Fruit fly (Drosophila melanogaster) whole organism: ENCODE results near the gene CG16820.

Experiments
- EcR ChIP-seq, 2 experiments: fragments of >200 bp; optimal IDR thresholded peaks; 2 replicates each; lab custom pipeline; 2017; ENCODE audit warnings: missing biosample characterization in 2 of 2, missing genetic modification characterization in 2 of 2, missing genetic modification reagents in 2 of 2
- psq ChIP-seq: fragments of >200 bp; optimal IDR thresholded peaks from 2 replicates; lab custom pipeline; 2017
- usp ChIP-seq: fragments of >200 bp; optimal IDR thresholded peaks from 2 replicates; lab custom pipeline; 2017; ENCODE audit warnings: missing biosample characterization, missing genetic modification characterization, mixed read lengths

DNA sequence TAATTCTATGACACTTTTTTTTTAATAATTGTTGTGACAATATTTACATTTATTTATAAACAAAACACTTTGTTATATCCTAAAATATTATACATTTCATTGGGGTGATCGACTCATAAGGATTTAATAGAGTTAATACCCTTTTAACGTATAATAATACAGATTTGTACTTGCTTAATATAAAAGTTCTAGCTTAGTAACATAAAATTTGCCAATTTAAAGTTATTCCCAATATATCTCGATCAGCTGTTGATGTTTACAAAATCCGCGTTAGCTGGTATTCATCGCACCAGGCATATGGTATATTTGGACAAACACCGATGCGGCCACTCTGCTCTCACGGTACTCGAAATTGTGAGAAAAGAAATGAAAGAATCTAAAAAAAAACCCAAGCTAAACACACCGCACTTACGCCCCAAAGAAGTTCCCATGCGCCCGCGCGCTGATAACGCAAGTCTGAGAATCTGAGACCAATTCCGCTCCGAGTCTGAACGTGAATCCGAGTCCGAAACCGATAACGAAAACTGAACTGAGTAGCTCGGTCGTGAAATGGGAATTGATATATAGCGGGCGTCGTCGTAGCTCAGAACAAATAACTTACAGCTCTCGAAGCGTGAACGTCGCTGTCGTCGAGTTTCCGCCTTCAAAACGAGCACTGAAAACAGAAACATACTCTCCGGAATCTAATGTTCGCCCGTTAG lies 42.4 kb upstream of the CG16820 start, which contains the start of gene Pect:
- TF ChIP-seq usp (GFP tag; lab: Kevin White, UChicago) (no peak), psq (lab: Kevin White, UChicago) (no peak), EcR (GFP tag; optimal IDR thresholded peaks at IDR 0.05; lab: Kevin White, UChicago) (no peak)
